Fruit fly (Drosophila melanogaster) whole organism, embryonic: ENCODE measurements around the gene Ptp69D.
A peak's percentile ranks its signal among the peaks of the same experiment; 100 is the strongest.

Source experiments
- Atf-2 ChIP-seq: fragments of 200-800 bp; sonication (Bioruptor generic); optimal IDR thresholded peaks from 2 replicates; lab custom pipeline; 2016; ENCODE audit warnings: missing biosample characterization, missing genetic modification characterization
- CG10209 ChIP-seq: fragments of 200-800 bp; sonication (Bioruptor generic); optimal IDR thresholded peaks from 3 replicates; lab custom pipeline; 2017; ENCODE audit warnings: missing biosample characterization, mild to moderate bottlenecking, missing genetic modification characterization, missing genetic modification reagents
- CG10654 ChIP-seq: fragments of 200-800 bp; sonication (Bioruptor generic); optimal IDR thresholded peaks from 2 replicates; lab custom pipeline; 2016; ENCODE audit warnings: missing biosample characterization, missing genetic modification characterization
- CG11456 ChIP-seq: fragments of 200-800 bp; sonication (Bioruptor generic); IDR thresholded peaks from 3 replicates; pipeline ENCODE4 v1.3.6; 2022; ENCODE audit warnings: missing biosample characterization, missing genetic modification characterization
- CG12769 ChIP-seq: fragments of 200-800 bp; sonication (Bioruptor generic); optimal IDR thresholded peaks from 2 replicates; lab custom pipeline; 2019; ENCODE audit warnings: missing biosample characterization, mild to moderate bottlenecking, missing genetic modification characterization, moderate library complexity
- CG13287 ChIP-seq: fragments of 200-800 bp; sonication (Bioruptor generic); IDR thresholded peaks from 2 replicates; pipeline ENCODE4 v1.3.6; 2022; ENCODE audit warnings: missing biosample characterization, missing genetic modification characterization; ENCODE audit not compliant: partially characterized antibody
- CG16815 ChIP-seq: fragments of 200-800 bp; sonication (Bioruptor generic); optimal IDR thresholded peaks from 3 replicates; lab custom pipeline; 2017; ENCODE audit warnings: missing biosample characterization, mild to moderate bottlenecking, missing genetic modification characterization
- CG18476 ChIP-seq: fragments of 200-800 bp; sonication (Bioruptor generic); optimal IDR thresholded peaks from 2 replicates; lab custom pipeline; 2016; ENCODE audit warnings: missing biosample characterization, mild to moderate bottlenecking, missing genetic modification characterization
- CG2202 ChIP-seq: fragments of 200-800 bp; sonication (Bioruptor generic); optimal IDR thresholded peaks from 2 replicates; lab custom pipeline; 2018; ENCODE audit warnings: missing biosample characterization, mild to moderate bottlenecking, missing genetic modification characterization
- CG31224 ChIP-seq: fragments of 200-800 bp; sonication (Bioruptor generic); IDR thresholded peaks from 2 replicates; pipeline ENCODE4 v1.3.6; 2022; ENCODE audit warnings: missing biosample characterization, missing genetic modification characterization
- CG34224 ChIP-seq: fragments of 200-800 bp; sonication (Bioruptor generic); IDR thresholded peaks from 3 replicates; pipeline ENCODE4 v1.3.6; 2022; ENCODE audit warnings: missing biosample characterization, missing genetic modification characterization; ENCODE audit not compliant: partially characterized antibody
- CG3726 ChIP-seq: fragments of 200-800 bp; sonication (Bioruptor generic); IDR thresholded peaks from 3 replicates; pipeline ENCODE4, ENCODE4 v1.3.6; 2022; ENCODE audit warnings: missing biosample characterization, missing genetic modification characterization
- CG3847 ChIP-seq: fragments of 200-800 bp; sonication (Bioruptor generic); IDR thresholded peaks from 2 replicates; pipeline ENCODE4 v1.3.6; 2022; ENCODE audit warnings: missing biosample characterization, missing genetic modification characterization
- CG4360 ChIP-seq: fragments of 200-800 bp; sonication (Bioruptor generic); IDR thresholded peaks from 2 replicates; pipeline ENCODE4 v1.3.6; 2022; ENCODE audit warnings: missing biosample characterization, missing genetic modification characterization
- CG4404 ChIP-seq: fragments of 200-800 bp; sonication (Bioruptor generic); IDR thresholded peaks from 2 replicates; pipeline ENCODE4 v1.3.6; 2022; ENCODE audit warnings: missing biosample characterization, missing genetic modification characterization
- CG4820 ChIP-seq: fragments of 200-800 bp; sonication (Bioruptor generic); optimal IDR thresholded peaks from 3 replicates; lab custom pipeline; 2016; ENCODE audit warnings: missing biosample characterization, missing genetic modification characterization
- CG5953 ChIP-seq: fragments of 200-800 bp; sonication (Bioruptor generic); IDR thresholded peaks from 2 replicates; pipeline ENCODE4 v1.3.6; 2022; ENCODE audit warnings: missing biosample characterization, missing genetic modification characterization
- CG6683 ChIP-seq: fragments of 200-800 bp; sonication (Bioruptor generic); optimal IDR thresholded peaks from 2 replicates; lab custom pipeline; 2017; ENCODE audit warnings: missing biosample characterization, mild to moderate bottlenecking, missing genetic modification characterization, missing genetic modification reagents
- CG7372 ChIP-seq: fragments of 200-800 bp; sonication (Bioruptor generic); IDR thresholded peaks from 2 replicates; pipeline ENCODE4 v1.3.6; 2022; ENCODE audit warnings: missing biosample characterization, missing genetic modification characterization
- CG7786 ChIP-seq: fragments of 200-800 bp; sonication (Bioruptor generic); optimal IDR thresholded peaks from 2 replicates; lab custom pipeline; 2016; ENCODE audit warnings: missing biosample characterization, missing genetic modification characterization
- CG8281 ChIP-seq: fragments of 200-800 bp; sonication (Bioruptor generic); optimal IDR thresholded peaks from 2 replicates; lab custom pipeline; 2018; ENCODE audit warnings: missing biosample characterization, mild to moderate bottlenecking, missing genetic modification characterization, moderate library complexity
- CG9932 ChIP-seq: fragments of 200-800 bp; sonication (Bioruptor generic); IDR thresholded peaks from 2 replicates; pipeline ENCODE4 v1.3.6; 2022; ENCODE audit warnings: missing biosample characterization, missing genetic modification characterization
- Dfd ChIP-seq, 2 experiments: fragments of >200 bp; optimal IDR thresholded peaks; 2 replicates each; lab custom pipeline; 2017; ENCODE audit warnings: missing biosample characterization in 2 of 2, missing genetic modification characterization in 2 of 2
- Lhr ChIP-seq: fragments of 200-800 bp; sonication (Bioruptor generic); optimal IDR thresholded peaks from 3 replicates; lab custom pipeline; 2017; ENCODE audit warnings: mild to moderate bottlenecking, missing biosample characterization, missing genetic modification reagents, missing genetic modification characterization
- Neu2 ChIP-seq: fragments of 200-800 bp; sonication (Bioruptor generic); optimal IDR thresholded peaks from 3 replicates; lab custom pipeline; 2016; ENCODE audit warnings: missing biosample characterization, missing genetic modification characterization, borderline replicate concordance
- Poxn ChIP-seq: fragments of 200-800 bp; sonication (Bioruptor generic); IDR thresholded peaks from 2 replicates; pipeline ENCODE4 v1.3.6; 2022; ENCODE audit warnings: missing biosample characterization, missing genetic modification characterization
- Sin3A ChIP-seq: fragments of >200 bp; optimal IDR thresholded peaks from 2 replicates; lab custom pipeline; 2018
- Ssrp ChIP-seq: fragments of 200-800 bp; sonication (Bioruptor generic); optimal IDR thresholded peaks from 2 replicates; lab custom pipeline; 2018; ENCODE audit warnings: missing biosample characterization, mild to moderate bottlenecking, missing genetic modification characterization, moderate library complexity
- Trl ChIP-seq, 3 experiments: fragments of >200 bp in 2 of 3; fragments of 200-800 bp in 1 of 3; sonication (Bioruptor generic) in 1 of 3; optimal IDR thresholded peaks; 2 replicates in 1 of 3; 3 replicates in 2 of 3; lab custom pipeline; 2016 to 2017; ENCODE audit warnings: missing biosample characterization in 1 of 3, missing genetic modification characterization in 1 of 3
- Xrp1 ChIP-seq: fragments of 200-800 bp; sonication (Bioruptor generic); IDR thresholded peaks from 2 replicates; pipeline ENCODE4 v1.3.6; 2022; ENCODE audit warnings: missing biosample characterization, missing genetic modification characterization
- al ChIP-seq: fragments of 200-800 bp; sonication (Bioruptor generic); IDR thresholded peaks from 2 replicates; pipeline ENCODE4 v1.3.6; 2022; ENCODE audit warnings: missing biosample characterization, missing genetic modification characterization
- ap ChIP-seq: fragments of 200-800 bp; sonication (Bioruptor generic); IDR thresholded peaks from 2 replicates; pipeline ENCODE4 v1.3.6; 2022; ENCODE audit warnings: missing biosample characterization, missing genetic modification characterization
- ara ChIP-seq: fragments of 200-800 bp; sonication (Bioruptor generic); IDR thresholded peaks from 2 replicates; pipeline ENCODE4 v1.3.6; 2022; ENCODE audit warnings: missing biosample characterization, missing genetic modification characterization
- crc ChIP-seq: fragments of 200-800 bp; sonication (Bioruptor generic); optimal IDR thresholded peaks from 2 replicates; lab custom pipeline; 2016; ENCODE audit warnings: missing biosample characterization, missing genetic modification characterization
- croc ChIP-seq: fragments of 200-800 bp; sonication (Bioruptor generic); conservative IDR thresholded peaks from 3 replicates; pipeline ENCODE4 v1.3.6; 2022; ENCODE audit warnings: missing biosample characterization, missing genetic modification characterization
- dimm ChIP-seq: fragments of 200-800 bp; sonication (Bioruptor generic); IDR thresholded peaks from 2 replicates; pipeline ENCODE4 v1.3.6; 2022; ENCODE audit warnings: missing biosample characterization, missing genetic modification characterization
- fru ChIP-seq: fragments of >200 bp; optimal IDR thresholded peaks from 2 replicates; lab custom pipeline; 2017
- gce ChIP-seq: fragments of 200-800 bp; sonication (Bioruptor generic); IDR thresholded peaks from 3 replicates; pipeline ENCODE4 v1.3.6; 2022; ENCODE audit warnings: missing biosample characterization, missing genetic modification characterization
- jumu ChIP-seq: fragments of 200-800 bp; sonication (Bioruptor generic); optimal IDR thresholded peaks from 3 replicates; lab custom pipeline; 2016; ENCODE audit warnings: missing biosample characterization, missing genetic modification characterization
- kay ChIP-seq: fragments of 200-800 bp; sonication (Bioruptor generic); optimal IDR thresholded peaks from 2 replicates; lab custom pipeline; 2016; ENCODE audit warnings: missing biosample characterization, missing genetic modification characterization
- onecut ChIP-seq: fragments of 200-800 bp; sonication (Bioruptor generic); IDR thresholded peaks from 2 replicates; pipeline ENCODE4 v1.3.6; 2022; ENCODE audit warnings: missing biosample characterization, missing genetic modification characterization
- pan ChIP-seq, 4 experiments: fragments of >200 bp in 3 of 4; fragments of 200-800 bp in 1 of 4; sonication (Bioruptor generic) in 1 of 4; optimal IDR thresholded peaks in 3 of 4; IDR thresholded peaks in 1 of 4; 2 replicates each; pipeline versions ENCODE4 v1.3.6 to Lab custom; 2017 to 2022; ENCODE audit warnings: missing biosample characterization in 2 of 4, missing genetic modification characterization in 2 of 4, mixed read lengths in 1 of 4
- prd ChIP-seq, 3 experiments: fragments of >200 bp in 2 of 3; fragments of 200-800 bp in 1 of 3; sonication (Bioruptor generic) in 1 of 3; optimal IDR thresholded peaks in 2 of 3; IDR thresholded peaks in 1 of 3; 2 replicates in 2 of 3; 3 replicates in 1 of 3; pipeline versions ENCODE4 v1.3.6 to Lab custom; 2017 to 2022; ENCODE audit warnings: missing biosample characterization in 1 of 3, missing genetic modification characterization in 1 of 3
- pum ChIP-seq: fragments of 200-800 bp; sonication (Bioruptor generic); optimal IDR thresholded peaks from 2 replicates; lab custom pipeline; 2016; ENCODE audit warnings: missing biosample characterization, missing genetic modification characterization
- ro ChIP-seq: fragments of 200-800 bp; sonication (Bioruptor generic); IDR thresholded peaks from 2 replicates; pipeline ENCODE4 v1.3.6; 2022; ENCODE audit warnings: missing biosample characterization, missing genetic modification characterization
- ssp ChIP-seq: fragments of 200-800 bp; sonication (Bioruptor generic); IDR thresholded peaks from 2 replicates; pipeline ENCODE4 v1.3.6; 2022; ENCODE audit warnings: missing biosample characterization, missing genetic modification characterization
- trh ChIP-seq: fragments of 200-800 bp; sonication (Bioruptor generic); optimal IDR thresholded peaks from 2 replicates; lab custom pipeline; 2016; ENCODE audit warnings: missing biosample characterization, missing genetic modification characterization
- ttk ChIP-seq: fragments of 200-800 bp; sonication (Bioruptor generic); IDR thresholded peaks from 2 replicates; pipeline ENCODE4 v2.1.2; 2022; ENCODE audit warnings: missing biosample characterization, missing genetic modification characterization
- unpg ChIP-seq: fragments of 200-800 bp; sonication (Bioruptor generic); optimal IDR thresholded peaks from 3 replicates; lab custom pipeline; 2018; ENCODE audit warnings: missing biosample characterization, mild to moderate bottlenecking, missing genetic modification characterization, moderate library complexity
- vfl ChIP-seq: fragments of 200-800 bp; sonication (Bioruptor generic); optimal IDR thresholded peaks from 2 replicates; lab custom pipeline; 2016; ENCODE audit warnings: missing biosample characterization, missing genetic modification characterization
- vvl ChIP-seq: fragments of 200-800 bp; sonication (Bioruptor generic); IDR thresholded peaks from 2 replicates; pipeline ENCODE4 v1.3.6; 2022; ENCODE audit warnings: missing biosample characterization, missing genetic modification characterization
- wdn ChIP-seq: fragments of 200-800 bp; sonication (Bioruptor generic); IDR thresholded peaks from 2 replicates; pipeline ENCODE4 v1.3.6; 2022; ENCODE audit warnings: missing biosample characterization, missing genetic modification characterization

Ptp69D gene

DNA sequence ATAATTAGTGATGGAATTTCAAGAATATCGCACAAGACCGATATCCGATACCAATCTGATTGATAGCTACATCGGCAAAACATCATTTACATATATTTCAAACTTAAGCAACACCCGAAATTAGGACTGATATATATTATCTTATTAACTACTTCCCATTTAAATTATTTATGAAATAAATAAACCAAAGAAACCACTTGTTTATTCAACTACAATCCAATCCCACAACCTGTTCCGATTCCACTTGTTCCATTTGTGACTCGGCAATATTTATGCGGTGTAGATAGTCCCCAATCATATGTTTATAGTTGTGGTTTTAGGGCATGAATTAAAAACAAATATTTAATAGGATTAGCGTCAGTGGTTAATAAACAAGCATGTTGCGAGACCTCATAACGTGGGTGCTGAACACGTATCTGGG lies 20.0 kb downstream of the Ptp69D start, which contains the start of the genes CG10973 and Vps13D (continued):
- TF ChIP-seq CG11456 (GFP tag; lab: Robert Waterston, UW): no peak
- TF ChIP-seq vfl (GFP tag; lab: Kevin White, UChicago): peak; percentile 24
- TF ChIP-seq onecut: no peak
- TF ChIP-seq CG6683 (GFP tag; lab: Kevin White, UChicago): no peak
- no peak for TF ChIP-seq pan (optimal IDR thresholded peaks at IDR 0.05; lab: Kevin White, UChicago)
- no peak for TF ChIP-seq pan (GFP tag; optimal IDR thresholded peaks at IDR 0.05 in 1 of 2, IDR thresholded peaks at IDR 0.05 in 1 of 2)
- no peak for TF ChIP-seq Poxn
- peak; percentile 18 for TF ChIP-seq CG4820 (GFP tag; lab: Kevin White, UChicago)
- no peak for TF ChIP-seq CG3726 (GFP tag; lab: Robert Waterston, UW)
- no peak for TF ChIP-seq ttk (GFP tag; lab: Robert Waterston, UW)
- TF ChIP-seq Atf-2 (GFP tag; lab: Kevin White, UChicago): no peak
- TF ChIP-seq croc (GFP tag; lab: Robert Waterston, UW): no peak
- TF ChIP-seq kay (GFP tag; lab: Kevin White, UChicago): peak; percentile 1
- TF ChIP-seq CG7372 (GFP tag; lab: Robert Waterston, UW): no peak
- no peak; the same call in 1 of the 2 replicates for TF ChIP-seq ara
- TF ChIP-seq CG31224: no peak
- no peak for TF ChIP-seq Neu2
- TF ChIP-seq CG18476: no peak
- no peak for TF ChIP-seq CG4404
- TF ChIP-seq dimm (GFP tag; lab: Robert Waterston, UW): no peak
- 0 out of 2 replicates have a peak, but pooled peaks have one; percentile 25 for TF ChIP-seq ssp (GFP tag; lab: Robert Waterston, UW)
- TF ChIP-seq ap: no peak
- TF ChIP-seq CG10209 (GFP tag; lab: Kevin White, UChicago): no peak
- TF ChIP-seq Xrp1 (GFP tag; lab: Robert Waterston, UW): peak; percentile 58; the same call in 1 of the 2 replicates
- no peak for TF ChIP-seq gce (GFP tag; lab: Robert Waterston, UW)
- no peak for TF ChIP-seq jumu (GFP tag; lab: Kevin White, UChicago)
- TF ChIP-seq crc (GFP tag; lab: Kevin White, UChicago): no peak
- TF ChIP-seq CG34224 (GFP tag; lab: Robert Waterston, UW): peak; percentile 93
- no peak; the same call in 1 of the 2 replicates for TF ChIP-seq CG3847 (GFP tag; lab: Robert Waterston, UW)
- TF ChIP-seq al (GFP tag; lab: Robert Waterston, UW): no peak
- no peak for TF ChIP-seq CG2202
- TF ChIP-seq Dfd (GFP tag; optimal IDR thresholded peaks at IDR 0.05; lab: Kevin White, UChicago): no peak
- no peak for TF ChIP-seq CG7786 (GFP tag; lab: Kevin White, UChicago)
- no peak for TF ChIP-seq fru (lab: Kevin White, UChicago)
- TF ChIP-seq CG4360 (GFP tag; lab: Robert Waterston, UW): peak; percentile 41; the same call in 1 of the 2 replicates
- TF ChIP-seq unpg (GFP tag; lab: Kevin White, UChicago): no peak
- TF ChIP-seq vvl (GFP tag; lab: Robert Waterston, UW): no peak; the same call in none of the 2 replicates
- peak; percentile 48; the same call in 1 of the 2 replicates for TF ChIP-seq CG5953 (GFP tag; lab: Robert Waterston, UW)
- TF ChIP-seq Ssrp (tag; lab: Kevin White, UChicago): no peak
- TF ChIP-seq CG13287: peak; percentile 95
- TF ChIP-seq prd (optimal IDR thresholded peaks at IDR 0.05; lab: Kevin White, UChicago): no peak
- TF ChIP-seq prd (GFP tag; IDR thresholded peaks at IDR 0.05; lab: Robert Waterston, UW): no peak
- TF ChIP-seq pum (GFP tag; lab: Kevin White, UChicago): no peak
- TF ChIP-seq CG12769 (tag; lab: Kevin White, UChicago): no peak
- no peak for TF ChIP-seq trh
- no peak for TF ChIP-seq wdn (GFP tag; lab: Robert Waterston, UW)
- no peak for TF ChIP-seq Sin3A
- TF ChIP-seq CG10654 (GFP tag; lab: Kevin White, UChicago): peak; percentile 7
- no peak for TF ChIP-seq CG8281
- TF ChIP-seq CG16815 (GFP tag; lab: Kevin White, UChicago): no peak
- no peak for TF ChIP-seq ro (GFP tag; lab: Robert Waterston, UW)
- TF ChIP-seq CG9932 (GFP tag; lab: Robert Waterston, UW): no peak
- no peak for TF ChIP-seq Trl (optimal IDR thresholded peaks at IDR 0.05; lab: Kevin White, UChicago)
- TF ChIP-seq Trl (GFP tag; optimal IDR thresholded peaks at IDR 0.05; lab: Kevin White, UChicago): peak; percentile 24
- TF ChIP-seq Lhr (GFP tag; lab: Kevin White, UChicago): peak; percentile 59
